Worm (Caenorhabditis elegans): Measurements from ENCODE around the gene col-117.

ce11 chrIV:8869624-8870023 lies 45.6 kb upstream of the col-117 start, which contains the start of gene npp-23:
- TF ChIP-seq hsf-1 (GFP tag; IDR thresholded peaks at IDR 0.05): no peak
- no peak for TF ChIP-seq repo-1 (tag; optimal IDR thresholded peaks at IDR 0.05)
